Fruit fly (Drosophila melanogaster) whole organism, embryonic: ENCODE results near the gene rost.

Experiments
- Ada2b ChIP-seq: fragments of 200-800 bp; sonication (Bioruptor generic); IDR thresholded peaks from 2 replicates; pipeline ENCODE4 v1.3.6; 2022; ENCODE audit warnings: missing biosample characterization, missing genetic modification characterization
- Atf6 ChIP-seq: fragments of 200-800 bp; sonication (Bioruptor generic); IDR thresholded peaks from 2 replicates; pipeline ENCODE4 v1.3.6; 2022; ENCODE audit warnings: missing biosample characterization, missing genetic modification characterization
- CG10543 ChIP-seq: fragments of 200-800 bp; sonication (Bioruptor generic); optimal IDR thresholded peaks from 3 replicates; lab custom pipeline; 2017; ENCODE audit warnings: missing biosample characterization, mild to moderate bottlenecking, missing genetic modification characterization, moderate library complexity
- CG11695 ChIP-seq: fragments of 200-800 bp; sonication (Bioruptor generic); IDR thresholded peaks from 3 replicates; pipeline ENCODE4 v1.3.6; 2022; ENCODE audit warnings: missing biosample characterization, missing genetic modification characterization
- CG11723 ChIP-seq: fragments of 200-800 bp; sonication (Bioruptor generic); optimal IDR thresholded peaks from 2 replicates; lab custom pipeline; 2017; ENCODE audit warnings: missing biosample characterization, mild to moderate bottlenecking, missing genetic modification characterization
- CG12155 ChIP-seq: fragments of 200-800 bp; sonication (Bioruptor generic); optimal IDR thresholded peaks from 3 replicates; lab custom pipeline; 2016; ENCODE audit warnings: missing biosample characterization, missing genetic modification characterization
- CG12942 ChIP-seq: fragments of 200-800 bp; sonication (Bioruptor generic); optimal IDR thresholded peaks from 3 replicates; lab custom pipeline; 2016; ENCODE audit warnings: missing biosample characterization, missing genetic modification characterization
- CG13296 ChIP-seq: fragments of 200-800 bp; sonication (Bioruptor generic); optimal IDR thresholded peaks from 3 replicates; lab custom pipeline; 2018; ENCODE audit warnings: missing biosample characterization, mild to moderate bottlenecking, missing genetic modification characterization
- CG14014 ChIP-seq: fragments of 200-800 bp; sonication (Bioruptor generic); IDR thresholded peaks from 2 replicates; pipeline ENCODE4 v1.3.6; 2022; ENCODE audit warnings: missing biosample characterization, missing genetic modification characterization
- CG14667 ChIP-seq: fragments of 200-800 bp; sonication (Bioruptor generic); IDR thresholded peaks from 2 replicates; pipeline ENCODE4 v1.3.6; 2022; ENCODE audit warnings: missing biosample characterization, missing genetic modification characterization
- CG14965 ChIP-seq: fragments of 200-800 bp; sonication (Bioruptor generic); optimal IDR thresholded peaks from 2 replicates; lab custom pipeline; 2016; ENCODE audit warnings: missing biosample characterization, missing genetic modification characterization, borderline replicate concordance
- CG18476 ChIP-seq: fragments of 200-800 bp; sonication (Bioruptor generic); optimal IDR thresholded peaks from 2 replicates; lab custom pipeline; 2016; ENCODE audit warnings: missing biosample characterization, mild to moderate bottlenecking, missing genetic modification characterization
- CG18619 ChIP-seq: fragments of 200-800 bp; sonication (Bioruptor generic); optimal IDR thresholded peaks from 3 replicates; lab custom pipeline; 2017; ENCODE audit warnings: missing biosample characterization, mild to moderate bottlenecking, missing genetic modification characterization
- CG2120 ChIP-seq: fragments of 200-800 bp; sonication (Bioruptor generic); optimal IDR thresholded peaks from 3 replicates; lab custom pipeline; 2016; ENCODE audit warnings: missing biosample characterization, missing genetic modification characterization
- CG2202 ChIP-seq: fragments of 200-800 bp; sonication (Bioruptor generic); optimal IDR thresholded peaks from 2 replicates; lab custom pipeline; 2018; ENCODE audit warnings: missing biosample characterization, mild to moderate bottlenecking, missing genetic modification characterization
- CG32532 ChIP-seq: fragments of 200-800 bp; sonication (Bioruptor generic); IDR thresholded peaks from 2 replicates; pipeline ENCODE4 v1.3.6; 2022; ENCODE audit warnings: missing biosample characterization, missing genetic modification characterization
- CG34376 ChIP-seq: fragments of 200-800 bp; sonication (Bioruptor generic); optimal IDR thresholded peaks from 2 replicates; lab custom pipeline; 2018; ENCODE audit warnings: missing biosample characterization, mild to moderate bottlenecking, missing genetic modification characterization
- CG3838 ChIP-seq: fragments of 200-800 bp; sonication (Bioruptor generic); optimal IDR thresholded peaks from 3 replicates; lab custom pipeline; 2016; ENCODE audit warnings: missing biosample characterization, missing genetic modification characterization
- CG3995 ChIP-seq: fragments of 200-800 bp; sonication (Bioruptor generic); optimal IDR thresholded peaks from 3 replicates; lab custom pipeline; 2016; ENCODE audit warnings: missing biosample characterization, missing genetic modification characterization
- CG6791 ChIP-seq: fragments of 200-800 bp; sonication (Bioruptor generic); IDR thresholded peaks from 3 replicates; pipeline ENCODE4 v1.3.6; 2022; ENCODE audit warnings: missing biosample characterization, missing genetic modification characterization; ENCODE audit not compliant: partially characterized antibody
- CG8290 ChIP-seq, 3 experiments: fragments of 200-800 bp; sonication (Bioruptor generic); optimal IDR thresholded peaks; 2 replicates each; lab custom pipeline; 2016 to 2019; ENCODE audit warnings: missing biosample characterization in 3 of 3, missing genetic modification characterization in 3 of 3, mild to moderate bottlenecking in 2 of 3, moderate library complexity in 1 of 3
- CG9797 ChIP-seq: fragments of 200-800 bp; sonication (Bioruptor generic); optimal IDR thresholded peaks from 3 replicates; lab custom pipeline; 2018; ENCODE audit warnings: missing biosample characterization, mild to moderate bottlenecking, missing genetic modification characterization
- Deaf1 ChIP-seq: fragments of 200-800 bp; optimal IDR thresholded peaks from 3 replicates; lab custom pipeline; 2019; ENCODE audit warnings: missing biosample characterization, mild to moderate bottlenecking, missing genetic modification characterization, moderate library complexity
- Dek ChIP-seq: fragments of 200-800 bp; sonication (Bioruptor generic); optimal IDR thresholded peaks from 3 replicates; lab custom pipeline; 2019; ENCODE audit warnings: missing biosample characterization, mild to moderate bottlenecking, missing genetic modification characterization, moderate library complexity
- Doc3 ChIP-seq: fragments of 200-800 bp; sonication (Bioruptor generic); IDR thresholded peaks from 3 replicates; pipeline ENCODE4 v1.3.6; 2022; ENCODE audit warnings: missing biosample characterization, missing genetic modification characterization; ENCODE audit not compliant: partially characterized antibody
- E2f1 ChIP-seq: fragments of 200-800 bp; sonication (Bioruptor generic); IDR thresholded peaks from 2 replicates; pipeline ENCODE4 v1.3.6; 2022; ENCODE audit warnings: missing biosample characterization, missing genetic modification characterization
- E2f2 ChIP-seq: fragments of 200-800 bp; sonication (Bioruptor generic); IDR thresholded peaks from 2 replicates; pipeline ENCODE4 v1.3.6; 2022; ENCODE audit warnings: missing biosample characterization, missing genetic modification characterization
- Med ChIP-seq: fragments of 200-800 bp; sonication (Bioruptor generic); peaks from one replicate; lab custom pipeline; 2016; ENCODE audit warnings: missing biosample characterization, missing genetic modification characterization, mild to moderate bottlenecking, inconsistent platforms, moderate library complexity
- Nf-YC ChIP-seq: fragments of 200-800 bp; optimal IDR thresholded peaks from 3 replicates; lab custom pipeline; 2019; ENCODE audit warnings: missing biosample characterization, mild to moderate bottlenecking, missing genetic modification characterization, moderate library complexity
- crc ChIP-seq: fragments of 200-800 bp; sonication (Bioruptor generic); optimal IDR thresholded peaks from 2 replicates; lab custom pipeline; 2016; ENCODE audit warnings: missing biosample characterization, missing genetic modification characterization
- croc ChIP-seq: fragments of 200-800 bp; sonication (Bioruptor generic); conservative IDR thresholded peaks from 3 replicates; pipeline ENCODE4 v1.3.6; 2022; ENCODE audit warnings: missing biosample characterization, missing genetic modification characterization
- cwo ChIP-seq: fragments of 200-800 bp; sonication (Bioruptor generic); optimal IDR thresholded peaks from 3 replicates; lab custom pipeline; 2017; ENCODE audit warnings: missing biosample characterization, missing genetic modification characterization, mild to moderate bottlenecking, moderate library complexity, missing genetic modification reagents
- da ChIP-seq: fragments of 200-800 bp; sonication (Bioruptor generic); optimal IDR thresholded peaks from 2 replicates; lab custom pipeline; 2016; ENCODE audit warnings: missing biosample characterization, missing genetic modification characterization
- exex ChIP-seq: fragments of 200-800 bp; sonication (Bioruptor generic); optimal IDR thresholded peaks from 4 replicates; lab custom pipeline; 2018; ENCODE audit warnings: missing biosample characterization, mild to moderate bottlenecking, missing genetic modification characterization, moderate library complexity
- fd64A ChIP-seq: fragments of 200-800 bp; sonication (Bioruptor generic); optimal IDR thresholded peaks from 3 replicates; lab custom pipeline; 2018; ENCODE audit warnings: missing biosample characterization, mild to moderate bottlenecking, missing genetic modification characterization
- grn ChIP-seq: fragments of 200-800 bp; sonication (Bioruptor generic); optimal IDR thresholded peaks from 3 replicates; lab custom pipeline; 2017; ENCODE audit warnings: missing biosample characterization, missing genetic modification characterization
- her ChIP-seq: fragments of 200-800 bp; sonication (Bioruptor generic); optimal IDR thresholded peaks from 2 replicates; lab custom pipeline; 2016; ENCODE audit warnings: missing biosample characterization, missing genetic modification characterization
- lbe ChIP-seq: fragments of 200-800 bp; sonication (Bioruptor generic); optimal IDR thresholded peaks from 2 replicates; lab custom pipeline; 2016; ENCODE audit warnings: missing biosample characterization, mild to moderate bottlenecking, missing genetic modification characterization
- mirr ChIP-seq: fragments of 200-800 bp; sonication (Bioruptor generic); optimal IDR thresholded peaks from 3 replicates; lab custom pipeline; 2018; ENCODE audit warnings: missing biosample characterization, mild to moderate bottlenecking, missing genetic modification characterization
- oc ChIP-seq: fragments of 200-800 bp; sonication (Bioruptor generic); optimal IDR thresholded peaks from 2 replicates; lab custom pipeline; 2018; ENCODE audit warnings: missing biosample characterization, mild to moderate bottlenecking, missing genetic modification characterization, moderate library complexity
- org-1 ChIP-seq: fragments of 200-800 bp; sonication (Bioruptor generic); optimal IDR thresholded peaks from 2 replicates; lab custom pipeline; 2017; ENCODE audit warnings: missing biosample characterization, missing genetic modification characterization
- otp ChIP-seq: fragments of 200-800 bp; sonication (Bioruptor generic); IDR thresholded peaks from 3 replicates; pipeline ENCODE4, ENCODE4 v1.3.6; 2022; ENCODE audit warnings: missing biosample characterization, missing genetic modification characterization
- row ChIP-seq: fragments of 200-800 bp; sonication (Bioruptor generic); IDR thresholded peaks from 3 replicates; pipeline ENCODE4 v1.3.6; 2022; ENCODE audit warnings: missing biosample characterization, missing genetic modification characterization
- sens ChIP-seq: fragments of 200-800 bp; sonication (Bioruptor generic); peaks from one replicate; lab custom pipeline; 2016; ENCODE audit warnings: missing biosample characterization, missing genetic modification characterization
- slbo ChIP-seq: fragments of 200-800 bp; sonication (Bioruptor generic); IDR thresholded peaks from 2 replicates; pipeline ENCODE4 v1.3.6; 2022; ENCODE audit warnings: missing biosample characterization, missing genetic modification characterization
- so ChIP-seq: fragments of 200-800 bp; sonication (Bioruptor generic); IDR thresholded peaks from 3 replicates; pipeline ENCODE4 v1.3.6; 2022; ENCODE audit warnings: missing biosample characterization, missing genetic modification characterization
- tll ChIP-seq, 2 experiments: fragments of 200-800 bp in 1 of 2; fragments of >200 bp in 1 of 2; sonication (Bioruptor generic) in 1 of 2; optimal IDR thresholded peaks; 2 replicates each; lab custom pipeline; 2017 to 2019; ENCODE audit warnings: missing biosample characterization in 2 of 2, missing genetic modification characterization in 2 of 2, mild to moderate bottlenecking in 1 of 2, moderate library complexity in 1 of 2
- vvl ChIP-seq: fragments of 200-800 bp; sonication (Bioruptor generic); IDR thresholded peaks from 2 replicates; pipeline ENCODE4 v1.3.6; 2022; ENCODE audit warnings: missing biosample characterization, missing genetic modification characterization
- zfh1 ChIP-seq: fragments of 200-800 bp; sonication (Bioruptor generic); IDR thresholded peaks from 3 replicates; pipeline ENCODE4 v1.3.6; 2022; ENCODE audit warnings: missing biosample characterization, missing genetic modification characterization

rost gene

dm6 chr2L:8956336-8956726 lies 33.0 kb downstream of the rost start (continued):
- TF ChIP-seq org-1 (no peak), Doc3 (GFP tag; lab: Robert Waterston, UW) (no peak), CG18476 (GFP tag; lab: Kevin White, UChicago) (no peak), grn (GFP tag; lab: Kevin White, UChicago) (peak; percentile 62), CG11723 (GFP tag; lab: Kevin White, UChicago) (no peak), croc (GFP tag; lab: Robert Waterston, UW) (no peak), sens (GFP tag; lab: Kevin White, UChicago) (peak; percentile 47), Nf-YC (no peak), Ada2b (GFP tag; lab: Robert Waterston, UW) (no peak), CG14965 (GFP tag; lab: Kevin White, UChicago) (no peak), oc (tag; lab: Kevin White, UChicago) (no peak), E2f2 (GFP tag; lab: Robert Waterston, UW) (no peak), Atf6 (no peak), CG34376 (GFP tag; lab: Kevin White, UChicago) (peak; percentile 8), exex (tag; lab: Kevin White, UChicago) (peak; percentile 95), CG3838 (GFP tag; lab: Kevin White, UChicago) (no peak), CG2202 (tag; lab: Kevin White, UChicago) (no peak), crc (GFP tag; lab: Kevin White, UChicago) (no peak), tll (GFP tag; optimal IDR thresholded peaks at IDR 0.05; lab: Kevin White, UChicago) (no peak), CG12942 (GFP tag; lab: Kevin White, UChicago) (no peak), cwo (peak; percentile 93), mirr (no peak), CG9797 (GFP tag; lab: Kevin White, UChicago) (no peak)
- TF ChIP-seq, all 482 proteins: peak for 9

dm6 chr2L:8955597-8956335 lies 33.6 kb downstream of the rost start:
- TF ChIP-seq CG14014, result peak; percentile 17; the same call in 1 of the 2 replicates
- TF ChIP-seq sens (GFP tag; lab: Kevin White, UChicago), result peak; percentile 19
- TF ChIP-seq CG11695 (GFP tag; lab: Robert Waterston, UW), result peak; percentile 42; the same call in 1 of the 3 replicates
- no peak for TF ChIP-seq CG8290 (GFP tag; optimal IDR thresholded peaks at IDR 0.05; lab: Kevin White, UChicago)
- peak in 1 of 2 experiments; percentile 60 for TF ChIP-seq CG8290 (tag; optimal IDR thresholded peaks at IDR 0.05; lab: Kevin White, UChicago)
- no peak for TF ChIP-seq da (GFP tag; lab: Kevin White, UChicago)
- no peak for TF ChIP-seq CG14667 (GFP tag; lab: Robert Waterston, UW)
- TF ChIP-seq zfh1 (GFP tag; lab: Robert Waterston, UW), result no peak
- TF ChIP-seq CG12155 (GFP tag; lab: Kevin White, UChicago), result peak; percentile 9
- TF ChIP-seq Deaf1, result no peak
- no peak for TF ChIP-seq E2f1 (GFP tag; lab: Robert Waterston, UW)
- TF ChIP-seq CG18619 (GFP tag; lab: Kevin White, UChicago), result no peak
- TF ChIP-seq lbe, result no peak
- TF ChIP-seq CG10543 (GFP tag; lab: Kevin White, UChicago), result peak; percentile 1
- peak; percentile 73 for TF ChIP-seq Med
- TF ChIP-seq CG32532, result peak; percentile 46; the same call in 1 of the 2 replicates
- no peak for TF ChIP-seq CG6791
- TF ChIP-seq vvl (GFP tag; lab: Robert Waterston, UW), result no peak
- peak; percentile 53 for TF ChIP-seq slbo (GFP tag; lab: Robert Waterston, UW)
- peak; percentile 27 for TF ChIP-seq CG2120 (GFP tag; lab: Kevin White, UChicago)
- TF ChIP-seq otp (GFP tag; lab: Robert Waterston, UW), result 0 out of 3 replicates have a peak, but pooled peaks have one; percentile 18
- peak; percentile 4 for TF ChIP-seq her
- TF ChIP-seq CG3995 (GFP tag; lab: Kevin White, UChicago), result peak; percentile 25
- peak; percentile 31 for TF ChIP-seq Dek (tag; lab: Kevin White, UChicago)
- TF ChIP-seq CG13296, result peak; percentile 26
- TF ChIP-seq so (GFP tag; lab: Robert Waterston, UW), result peak; percentile 14; the same call in 1 of the 3 replicates
- peak; percentile 37 for TF ChIP-seq mirr
- TF ChIP-seq row, result peak; percentile 38; the same call in 2 of the 3 replicates
- TF ChIP-seq fd64A (GFP tag; lab: Kevin White, UChicago), result no peak
